Fruit fly (Drosophila melanogaster): ENCODE measurements around the gene CG17648.

The CG17648 gene

dm6 chr2L:1723937-1724591 is 28.0 kb upstream of the CG17648 start, which contains the start of gene Rim2 (continued):
- TF ChIP-seq ro (GFP tag; IDR thresholded peaks at IDR 0.05) (no peak), CG17912 (GFP tag; optimal IDR thresholded peaks at IDR 0.05) (no peak), twi (tag; optimal IDR thresholded peaks at IDR 0.05) (no peak), nmo (GFP tag; optimal IDR thresholded peaks at IDR 0.05) (peak; percentile 54), ttk (GFP tag; IDR thresholded peaks at IDR 0.05) (no peak), CG10543 (GFP tag; optimal IDR thresholded peaks at IDR 0.05) (no peak), Pdp1 (GFP tag; optimal IDR thresholded peaks at IDR 0.05) (peak in 1 of 2 experiments; percentile 89), CG7357 (GFP tag; IDR thresholded peaks at IDR 0.05) (no peak), pfk (GFP tag; optimal IDR thresholded peaks at IDR 0.05) (no peak), CG10565 (GFP tag; optimal IDR thresholded peaks at IDR 0.05) (no peak), toy (GFP tag; IDR thresholded peaks at IDR 0.05) (no peak), bbx (GFP tag; IDR thresholded peaks at IDR 0.05; ENCODE audit: partially characterized antibody) (no peak; the same call in none of the 2 replicates), CG7839 (tag; optimal IDR thresholded peaks at IDR 0.05) (peak; percentile 14), jigr1 (GFP tag; IDR thresholded peaks at IDR 0.05) (no peak), CG9215 (GFP tag; IDR thresholded peaks at IDR 0.05) (no peak), Rx (GFP tag; IDR thresholded peaks at IDR 0.05) (no peak), ham (GFP tag; IDR thresholded peaks at IDR 0.05) (no peak), Hr51 (GFP tag; optimal IDR thresholded peaks at IDR 0.05) (no peak), Lhr (GFP tag; optimal IDR thresholded peaks at IDR 0.05) (peak; percentile 86), Hey (tag; optimal IDR thresholded peaks at IDR 0.05) (no peak), sens (GFP tag) (peak; percentile 73), vvl (GFP tag; IDR thresholded peaks at IDR 0.05) (peak; percentile 70), cg (GFP tag; optimal IDR thresholded peaks at IDR 0.05) (no peak), bcd (GFP tag; optimal IDR thresholded peaks at IDR 0.05) (no peak), CG5953 (GFP tag; IDR thresholded peaks at IDR 0.05) (no peak), CG3726 (GFP tag; IDR thresholded peaks at IDR 0.05) (no peak), CTCF (GFP tag; optimal IDR thresholded peaks at IDR 0.05) (peak; percentile 58), phol (tag; optimal IDR thresholded peaks at IDR 0.05) (peak; percentile 86), Opbp (GFP tag; IDR thresholded peaks at IDR 0.05; ENCODE audit: partially characterized antibody) (peak; percentile 47; the same call in 1 of the 3 replicates), CG2116 (GFP tag; optimal IDR thresholded peaks at IDR 0.05) (peak; percentile 26), zen2 (GFP tag; IDR thresholded peaks at IDR 0.05; ENCODE audit: partially characterized antibody) (no peak), ase (GFP tag; IDR thresholded peaks at IDR 0.05) (no peak), CG2120 (GFP tag; optimal IDR thresholded peaks at IDR 0.05) (peak; percentile 25), CG1792 (GFP tag; optimal IDR thresholded peaks at IDR 0.05) (peak; percentile 18), CG11696 (GFP tag; IDR thresholded peaks at IDR 0.05) (no peak), nom (GFP tag; optimal IDR thresholded peaks at IDR 0.05) (no peak), zen (tag; optimal IDR thresholded peaks at IDR 0.05) (no peak), CG13624 (GFP tag; optimal IDR thresholded peaks at IDR 0.05) (peak; percentile 31), fd96Cb (tag; optimal IDR thresholded peaks at IDR 0.05) (no peak), exex (tag; optimal IDR thresholded peaks at IDR 0.05) (peak; percentile 25), tx (GFP tag; optimal IDR thresholded peaks at IDR 0.05) (no peak), lola (GFP tag; optimal IDR thresholded peaks at IDR 0.05) (no peak), CG42726 (GFP tag; IDR thresholded peaks at IDR 0.05; ENCODE audit: partially characterized antibody) (peak; percentile 34; the same call in 1 of the 2 replicates), Med (GFP tag) (peak; percentile 89), tll (GFP tag; optimal IDR thresholded peaks at IDR 0.05) (no peak), CG15514 (GFP tag; optimal IDR thresholded peaks at IDR 0.05) (peak; percentile 80), ken (GFP tag; IDR thresholded peaks at IDR 0.05) (no peak), sr (GFP tag; IDR thresholded peaks at IDR 0.05) (no peak), Oaz (GFP tag; IDR thresholded peaks at IDR 0.05) (no peak), Dip3 (GFP tag; optimal IDR thresholded peaks at IDR 0.05) (peak; percentile 23)
